Fruit fly (Drosophila melanogaster): ENCODE data around the gene spd-2.

- TF ChIP-seq fd96Ca (GFP tag; IDR thresholded peaks at IDR 0.05) (no peak), CG17806 (tag; optimal IDR thresholded peaks at IDR 0.05) (no peak), gl (tag; optimal IDR thresholded peaks at IDR 0.05) (no peak), CG8159 (tag; optimal IDR thresholded peaks at IDR 0.05) (no peak), Pif1B (GFP tag; optimal IDR thresholded peaks at IDR 0.05) (no peak), Ets98B (GFP tag; IDR thresholded peaks at IDR 0.05) (no peak), CG9948 (tag; optimal IDR thresholded peaks at IDR 0.05) (no peak), CG8301 (tag; optimal IDR thresholded peaks at IDR 0.05) (no peak), EcR (GFP tag; optimal IDR thresholded peaks at IDR 0.05) (no peak), CG4496 (GFP tag; IDR thresholded peaks at IDR 0.05) (no peak)
Observed at dm6 chr3L:16571739-16572063, 23.1 kb downstream of the spd-2 start.

All from whole organism, pupa.